Fruit fly (Drosophila melanogaster): ENCODE data around the gene ArgRS.

- TF ChIP-seq OdsH (GFP tag; optimal IDR thresholded peaks at IDR 0.05) (no peak), CG8119 (GFP tag; IDR thresholded peaks at IDR 0.05) (no peak), CG7368 (GFP tag; optimal IDR thresholded peaks at IDR 0.05) (no peak), Hr4 (GFP tag; optimal IDR thresholded peaks at IDR 0.05) (no peak), dsx (GFP tag; optimal IDR thresholded peaks at IDR 0.05; ENCODE audit: poor library complexity, severe bottlenecking) (no peak), CG10669 (GFP tag; optimal IDR thresholded peaks at IDR 0.05) (no peak), CG11762 (GFP tag; optimal IDR thresholded peaks at IDR 0.05; ENCODE audit: insufficient read depth) (no peak), CG3032 (tag; optimal IDR thresholded peaks at IDR 0.05) (no peak), spab (GFP tag; optimal IDR thresholded peaks at IDR 0.05) (no peak), achi (GFP tag; optimal IDR thresholded peaks at IDR 0.05) (no peak), Smox (GFP tag; optimal IDR thresholded peaks at IDR 0.05) (no peak), CG16779 (tag; optimal IDR thresholded peaks at IDR 0.05) (no peak), Sox15 (GFP tag; optimal IDR thresholded peaks at IDR 0.05) (no peak), CG11902 (GFP tag; optimal IDR thresholded peaks at IDR 0.05) (no peak)
These were observed 44.8 kb upstream of the ArgRS start for dm6 chrX:15888763-15889162.
